Fruit fly (Drosophila melanogaster): ENCODE data around the gene Ogg1.
A peak's percentile ranks its signal among the peaks of the same experiment; 100 is the strongest.

Ogg1 gene

DNA sequence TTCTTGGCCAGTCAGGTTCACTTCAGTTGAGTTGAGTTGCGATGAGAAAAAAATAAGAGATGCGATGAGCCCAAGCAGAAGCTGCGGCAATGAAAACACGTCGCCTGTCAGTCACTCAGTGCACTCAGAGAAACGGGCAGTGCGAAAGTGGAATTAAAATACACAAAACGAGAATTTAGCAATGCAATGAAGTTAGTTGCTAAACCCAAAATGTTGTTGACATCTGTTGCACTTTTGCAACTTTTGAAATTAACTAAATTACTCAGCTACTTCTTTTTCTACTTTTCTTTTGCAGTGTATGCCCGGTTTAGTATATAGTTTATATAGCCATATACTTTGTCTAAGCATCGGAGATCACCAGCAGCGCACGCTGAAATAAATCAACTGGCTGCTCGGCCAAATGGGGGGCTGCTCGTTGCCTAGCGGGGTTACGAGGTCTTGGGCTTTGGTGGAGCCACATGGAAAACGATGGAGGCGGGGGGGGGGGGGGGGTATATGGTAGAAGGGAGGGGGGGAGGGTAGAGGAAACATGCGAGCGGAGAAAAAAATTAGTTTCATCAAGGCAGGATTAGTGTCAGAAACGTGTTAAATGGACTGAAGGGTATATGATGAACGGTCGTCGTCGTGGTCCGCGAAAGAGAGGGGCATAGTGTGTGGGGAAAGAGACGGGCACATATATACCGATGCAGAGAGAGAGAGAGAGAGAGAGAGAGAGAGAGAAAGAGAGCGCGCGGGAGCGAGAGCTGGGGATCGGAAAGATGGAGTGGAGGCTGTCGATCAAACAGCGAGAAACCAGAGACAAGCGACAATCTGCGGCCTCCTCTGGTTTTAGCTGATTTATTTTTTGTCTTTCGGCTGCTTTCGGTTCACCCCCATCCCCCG lies 33.3 kb upstream of the Ogg1 start (continued):
- TF ChIP-seq seq (GFP tag; IDR thresholded peaks at IDR 0.05) (peak; percentile 61), HLHmδ (GFP tag; optimal IDR thresholded peaks at IDR 0.05) (no peak), CG10565 (GFP tag; optimal IDR thresholded peaks at IDR 0.05) (peak; percentile 54), CG31365 (tag; optimal IDR thresholded peaks at IDR 0.05) (no peak), Six4 (GFP tag; optimal IDR thresholded peaks at IDR 0.05) (peak; percentile 53), sim (GFP tag; IDR thresholded peaks at IDR 0.05) (peak; percentile 44; the same call in 1 of the 2 replicates), CG9817 (tag; optimal IDR thresholded peaks at IDR 0.05) (peak; percentile 68), HLH4C (GFP tag; IDR thresholded peaks at IDR 0.05; ENCODE audit: partially characterized antibody) (no peak), pan (optimal IDR thresholded peaks at IDR 0.05) (no peak), pan (GFP tag; optimal IDR thresholded peaks at IDR 0.05 in 1 of 2, IDR thresholded peaks at IDR 0.05 in 1 of 2) (peak in 1 of 2 experiments; percentile 71), nerfin-1 (tag; optimal IDR thresholded peaks at IDR 0.05) (peak; percentile 69), CG18262 (tag; optimal IDR thresholded peaks at IDR 0.05) (peak; percentile 86), mirr (GFP tag; optimal IDR thresholded peaks at IDR 0.05) (no peak), NC2β (GFP tag; optimal IDR thresholded peaks at IDR 0.05) (peak; percentile 75), CG10267 (tag; optimal IDR thresholded peaks at IDR 0.05) (peak; percentile 79), CG11723 (GFP tag; optimal IDR thresholded peaks at IDR 0.05) (peak; percentile 15), CG30403 (GFP tag; optimal IDR thresholded peaks at IDR 0.05) (peak; percentile 65), klu (GFP tag; IDR thresholded peaks at IDR 0.05) (no peak), trh (GFP tag; optimal IDR thresholded peaks at IDR 0.05) (no peak), CG1603 (tag; optimal IDR thresholded peaks at IDR 0.05) (peak; percentile 92), CG6813 (GFP tag; optimal IDR thresholded peaks at IDR 0.05) (peak; percentile 47), CG7372 (GFP tag; IDR thresholded peaks at IDR 0.05) (0 out of 2 replicates have a peak, but pooled peaks have one; percentile 35), TFAM (GFP tag; optimal IDR thresholded peaks at IDR 0.05) (no peak), zfh1 (GFP tag; IDR thresholded peaks at IDR 0.05) (peak; percentile 82), Taf1 (GFP tag; IDR thresholded peaks at IDR 0.05) (no peak), NC2α (GFP tag; optimal IDR thresholded peaks at IDR 0.05) (peak; percentile 44), CG6689 (GFP tag; IDR thresholded peaks at IDR 0.05) (peak; percentile 82), gfzf (GFP tag; optimal IDR thresholded peaks at IDR 0.05) (no peak), D (optimal IDR thresholded peaks at IDR 0.05) (no peak), D (GFP tag; optimal IDR thresholded peaks at IDR 0.05) (peak; percentile 81), pho (GFP tag; optimal IDR thresholded peaks at IDR 0.05) (no peak), CG31388 (GFP tag; optimal IDR thresholded peaks at IDR 0.05) (peak; percentile 48), CG17361 (GFP tag; IDR thresholded peaks at IDR 0.05) (peak; percentile 86), bsh (GFP tag; optimal IDR thresholded peaks at IDR 0.05) (peak; percentile 45 to 88), CG7928 (GFP tag; optimal IDR thresholded peaks at IDR 0.05) (no peak), stwl (tag; optimal IDR thresholded peaks at IDR 0.05) (peak; percentile 33), wek (GFP tag; optimal IDR thresholded peaks at IDR 0.05) (no peak), oc (tag; optimal IDR thresholded peaks at IDR 0.05) (peak; percentile 98), dmrt11E (tag; optimal IDR thresholded peaks at IDR 0.05) (peak; percentile 94), CG11695 (GFP tag; IDR thresholded peaks at IDR 0.05) (peak; percentile 66; the same call in 2 of the 3 replicates), vfl (GFP tag; optimal IDR thresholded peaks at IDR 0.05) (no peak), CG7839 (tag; optimal IDR thresholded peaks at IDR 0.05) (peak; percentile 76), CG8765 (GFP tag; IDR thresholded peaks at IDR 0.05) (peak; percentile 69; the same call in 1 of the 2 replicates), Ssrp (tag; optimal IDR thresholded peaks at IDR 0.05) (peak; percentile 78), CG16813 (GFP tag; IDR thresholded peaks at IDR 0.05; ENCODE audit: partially characterized antibody) (no peak), onecut (GFP tag; IDR thresholded peaks at IDR 0.05) (peak; percentile 57), Atf-2 (GFP tag; optimal IDR thresholded peaks at IDR 0.05) (peak; percentile 40), CG11560 (tag; IDR thresholded peaks at IDR 0.05) (peak; percentile 10; the same call in 1 of the 3 replicates), Dp (GFP tag; optimal IDR thresholded peaks at IDR 0.05) (no peak)
